Fruit fly (Drosophila melanogaster): ENCODE data around the gene CG45012.

Gene CG45012

dm6 chr2L:11829277-11829676 is 5.1 kb upstream of the CG45012 start, which contains the start of gene esc (continued):
- TF ChIP-seq CG18476 (GFP tag; optimal IDR thresholded peaks at IDR 0.05) (no peak), ewg (GFP tag; optimal IDR thresholded peaks at IDR 0.05) (peak; percentile 13), gcm (GFP tag; optimal IDR thresholded peaks at IDR 0.05) (no peak), Dref (GFP tag; IDR thresholded peaks at IDR 0.05) (peak; percentile 50), CG4617 (GFP tag; optimal IDR thresholded peaks at IDR 0.05; ENCODE audit: borderline replicate concordance) (peak; percentile 56), CG31388 (GFP tag; optimal IDR thresholded peaks at IDR 0.05) (no peak), CG9797 (GFP tag; optimal IDR thresholded peaks at IDR 0.05) (peak; percentile 94), pum (GFP tag; optimal IDR thresholded peaks at IDR 0.05) (peak; percentile 14), ems (GFP tag; optimal IDR thresholded peaks at IDR 0.05) (peak; percentile 25), unc-4 (GFP tag; IDR thresholded peaks at IDR 0.05; ENCODE audit: partially characterized antibody) (0 out of 2 replicates have a peak, but pooled peaks have one; percentile 29), Eip74EF (GFP tag; optimal IDR thresholded peaks at IDR 0.05) (no peak), CG15514 (GFP tag; optimal IDR thresholded peaks at IDR 0.05) (peak; percentile 46), Trl (optimal IDR thresholded peaks at IDR 0.05) (no peak), Trl (GFP tag; optimal IDR thresholded peaks at IDR 0.05) (peak; percentile 18), NFAT (GFP tag; IDR thresholded peaks at IDR 0.05) (peak; percentile 4; the same call in 1 of the 2 replicates), Side (GFP tag; optimal IDR thresholded peaks at IDR 0.05) (peak; percentile 24), D (optimal IDR thresholded peaks at IDR 0.05) (no peak), D (GFP tag; optimal IDR thresholded peaks at IDR 0.05) (no peak), CG11560 (tag; IDR thresholded peaks at IDR 0.05) (no peak), dmrt99B (tag; optimal IDR thresholded peaks at IDR 0.05) (no peak), Hmr (GFP tag; optimal IDR thresholded peaks at IDR 0.05) (peak; percentile 38), CG13424 (tag; optimal IDR thresholded peaks at IDR 0.05) (no peak), Mrtf (GFP tag; IDR thresholded peaks at IDR 0.05) (no peak), NK7.1 (GFP tag; optimal IDR thresholded peaks at IDR 0.05) (no peak), Abd-B (GFP tag; optimal IDR thresholded peaks at IDR 0.05) (peak; percentile 2), Sin3A (optimal IDR thresholded peaks at IDR 0.05) (peak; percentile 72), CG12942 (GFP tag; optimal IDR thresholded peaks at IDR 0.05) (peak; percentile 29), sim (GFP tag; IDR thresholded peaks at IDR 0.05) (no peak), crp (GFP tag; optimal IDR thresholded peaks at IDR 0.05) (peak in 1 of 2 experiments; percentile 25), slbo (GFP tag; IDR thresholded peaks at IDR 0.05) (peak; percentile 39; the same call in 1 of the 2 replicates), pzg (GFP tag; optimal IDR thresholded peaks at IDR 0.05) (peak; percentile 96), pita (GFP tag; optimal IDR thresholded peaks at IDR 0.05) (no peak), Ptx1 (GFP tag; IDR thresholded peaks at IDR 0.05) (peak; percentile 27; the same call in 1 of the 2 replicates), CG13624 (GFP tag; optimal IDR thresholded peaks at IDR 0.05) (peak; percentile 39), CG8765 (GFP tag; IDR thresholded peaks at IDR 0.05) (no peak), gfzf (GFP tag; optimal IDR thresholded peaks at IDR 0.05) (peak; percentile 96), Myb (GFP tag; optimal IDR thresholded peaks at IDR 0.05) (peak; percentile 76), mam (GFP tag; optimal IDR thresholded peaks at IDR 0.05) (peak; percentile 45), CG18764 (GFP tag; optimal IDR thresholded peaks at IDR 0.05) (peak; percentile 2), Dek (tag; optimal IDR thresholded peaks at IDR 0.05) (no peak), gem (tag; optimal IDR thresholded peaks at IDR 0.05) (no peak), her (GFP tag; optimal IDR thresholded peaks at IDR 0.05) (peak; percentile 43), CG12299 (tag; optimal IDR thresholded peaks at IDR 0.05) (no peak), esg (GFP tag; conservative IDR thresholded peaks at IDR 0.05) (no peak), CG10959 (GFP tag; IDR thresholded peaks at IDR 0.05) (no peak), Ets65A (GFP tag) (peak; percentile 87), inv (GFP tag; IDR thresholded peaks at IDR 0.05; ENCODE audit: partially characterized antibody) (no peak), stwl (tag; optimal IDR thresholded peaks at IDR 0.05) (peak; percentile 98), lilli (GFP tag; optimal IDR thresholded peaks at IDR 0.05) (peak; percentile 39), Mad (GFP tag; optimal IDR thresholded peaks at IDR 0.05) (peak; percentile 61), CG9876 (GFP tag; optimal IDR thresholded peaks at IDR 0.05) (peak; percentile 22), CG7786 (GFP tag; optimal IDR thresholded peaks at IDR 0.05) (peak; percentile 64)

All from whole organism, embryonic.